Worm (Caenorhabditis elegans) whole organism, L4 larva: Measurements from ENCODE around the gene clh-5.

Experiments
- ZK546.5 ChIP-seq, 2 experiments: sonication (generic microtip); optimal IDR thresholded peaks; 2 replicates each; lab custom pipeline; 2017; ENCODE audit warnings: missing biosample characterization in 2 of 2, missing genetic modification characterization in 2 of 2
- jun-1 ChIP-seq: fragments of 150-350 bp; optimal IDR thresholded peaks from 2 replicates; lab custom pipeline; 2014; ENCODE audit warnings: missing biosample characterization, missing genetic modification reagents, missing genetic modification characterization
- pqm-1 ChIP-seq: sonication (generic microtip); optimal IDR thresholded peaks from 2 replicates; lab custom pipeline; 2017; ENCODE audit warnings: missing biosample characterization, missing genetic modification characterization
- unc-62 ChIP-seq, 3 experiments: fragments of 150-350 bp in 1 of 3; sonication (generic microtip); optimal IDR thresholded peaks in 2 of 3; peaks in 1 of 3; 1 replicate in 1 of 3; 2 replicates in 2 of 3; lab custom pipeline; 2014 to 2017; ENCODE audit warnings: missing biosample characterization in 3 of 3, missing genetic modification characterization in 3 of 3, missing genetic modification reagents in 3 of 3, missing genotype in 1 of 3

- TF ChIP-seq ZK546.5 (tag; optimal IDR thresholded peaks at IDR 0.05; lab: Kevin White, UChicago) (no peak), pqm-1 (tag; lab: Kevin White, UChicago) (no peak), jun-1 (tag; lab: Kevin White, UChicago) (no peak), unc-62 (GFP tag; optimal IDR thresholded peaks at IDR 0.05 in 1 of 2; lab: Kevin White, UChicago) (no peak), unc-62 (tag; optimal IDR thresholded peaks at IDR 0.05; lab: Kevin White, UChicago) (no peak)
These were observed 47.6 kb upstream of the clh-5 start, which contains the start of gene W07A12.4 for ce11 chrII:9145961-9146360.
